Fruit fly (Drosophila melanogaster): ENCODE results near the gene CG9839.

CG9839 gene

dm6 chr3R:8769094-8769493 is 36.5 kb downstream of the CG9839 start, which contains the start of gene CG8236:
Gene CG8236, plus strand, starts transcription at chr3R:8769394.
- no peak for TF ChIP-seq psq (optimal IDR thresholded peaks at IDR 0.05)
- TF ChIP-seq usp (GFP tag; optimal IDR thresholded peaks at IDR 0.05), result no peak
- no peak for TF ChIP-seq pan (optimal IDR thresholded peaks at IDR 0.05)
- TF ChIP-seq Dll (optimal IDR thresholded peaks at IDR 0.05), result no peak
- TF ChIP-seq CG8478 (optimal IDR thresholded peaks at IDR 0.05), result no peak
- no peak for TF ChIP-seq EcR (GFP tag; optimal IDR thresholded peaks at IDR 0.05)

dm6 chr3R:8767998-8768397 is 37.6 kb downstream of the CG9839 start, which contains the start of the genes CG34135 and CG11768:
Gene CG34135, minus strand, starts transcription at chr3R:8768191.
Gene CG11768, minus strand, starts transcription at chr3R:8768200.
- no peak for TF ChIP-seq Dll (optimal IDR thresholded peaks at IDR 0.05)

Measured in whole organism.